Fruit fly (Drosophila melanogaster): Measurements from ENCODE around the gene CG42834.
A peak's percentile ranks its signal among the peaks of the same experiment; 100 is the strongest.

CG42834 gene

dm6 chr3R:17385329-17386019 lies 33.1 kb upstream of the CG42834 start (continued):
- TF ChIP-seq org-1 (GFP tag; optimal IDR thresholded peaks at IDR 0.05) (peak; percentile 38), nerfin-1 (tag; optimal IDR thresholded peaks at IDR 0.05) (peak; percentile 49), fd3F (GFP tag; optimal IDR thresholded peaks at IDR 0.05) (peak; percentile 67), vfl (GFP tag; optimal IDR thresholded peaks at IDR 0.05) (peak; percentile 57), CG15011 (GFP tag; optimal IDR thresholded peaks at IDR 0.05) (peak; percentile 52), CG42726 (GFP tag; IDR thresholded peaks at IDR 0.05; ENCODE audit: partially characterized antibody) (no peak), odd (GFP tag; optimal IDR thresholded peaks at IDR 0.05) (peak; percentile 56), Nf-YA (GFP tag; IDR thresholded peaks at IDR 0.05) (no peak; the same call in 1 of the 2 replicates), CG11456 (GFP tag; IDR thresholded peaks at IDR 0.05) (peak; percentile 77; the same call in 2 of the 3 replicates), YL-1 (GFP tag; optimal IDR thresholded peaks at IDR 0.05) (peak; percentile 74), CG13123 (GFP tag; optimal IDR thresholded peaks at IDR 0.05) (no peak), CG33213 (GFP tag; optimal IDR thresholded peaks at IDR 0.05) (peak; percentile 78), Dek (tag; optimal IDR thresholded peaks at IDR 0.05) (peak; percentile 40), lilli (GFP tag; optimal IDR thresholded peaks at IDR 0.05) (peak; percentile 69), ems (GFP tag; optimal IDR thresholded peaks at IDR 0.05) (peak; percentile 41), CG7786 (GFP tag; optimal IDR thresholded peaks at IDR 0.05) (peak; percentile 45), CG32532 (GFP tag; IDR thresholded peaks at IDR 0.05) (peak; percentile 63), CG1792 (GFP tag; optimal IDR thresholded peaks at IDR 0.05) (peak; percentile 56), CG12769 (tag; optimal IDR thresholded peaks at IDR 0.05) (peak; percentile 64), CG34422 (GFP tag; IDR thresholded peaks at IDR 0.05) (no peak; the same call in 2 of the 3 replicates), CG4360 (GFP tag; IDR thresholded peaks at IDR 0.05) (peak; percentile 24; the same call in 1 of the 2 replicates), HLH3B (GFP tag; IDR thresholded peaks at IDR 0.05) (peak; percentile 37; the same call in 1 of the 2 replicates), al (GFP tag; IDR thresholded peaks at IDR 0.05) (no peak), sens-2 (GFP tag; IDR thresholded peaks at IDR 0.05) (no peak), Dip3 (GFP tag; optimal IDR thresholded peaks at IDR 0.05) (peak; percentile 32), CG5180 (GFP tag; optimal IDR thresholded peaks at IDR 0.05) (peak; percentile 27), CG3847 (GFP tag; IDR thresholded peaks at IDR 0.05) (peak; percentile 72), CG9727 (GFP tag; optimal IDR thresholded peaks at IDR 0.05) (peak; percentile 46), wdn (GFP tag; IDR thresholded peaks at IDR 0.05) (no peak), CG10366 (GFP tag; IDR thresholded peaks at IDR 0.05) (peak; percentile 46; the same call in 1 of the 2 replicates), Sin3A (optimal IDR thresholded peaks at IDR 0.05) (peak; percentile 63), Spps (tag; optimal IDR thresholded peaks at IDR 0.05) (no peak), CG8388 (GFP tag; optimal IDR thresholded peaks at IDR 0.05) (no peak), ind (GFP tag; optimal IDR thresholded peaks at IDR 0.05) (peak; percentile 62), GATAe (GFP tag; conservative IDR thresholded peaks at IDR 0.05) (no peak), cato (GFP tag; optimal IDR thresholded peaks at IDR 0.05; ENCODE audit: borderline replicate concordance) (peak; percentile 13), Jarid2 (GFP tag; optimal IDR thresholded peaks at IDR 0.05) (peak; percentile 28), tgo (GFP tag; IDR thresholded peaks at IDR 0.05) (peak; percentile 71; the same call in 2 of the 3 replicates), CG15269 (tag; optimal IDR thresholded peaks at IDR 0.05) (peak; percentile 75), Aef1 (GFP tag; IDR thresholded peaks at IDR 0.05) (no peak; the same call in 2 of the 3 replicates), sim (GFP tag; IDR thresholded peaks at IDR 0.05) (no peak), pum (GFP tag; optimal IDR thresholded peaks at IDR 0.05) (peak; percentile 70), CG1647 (GFP tag; optimal IDR thresholded peaks at IDR 0.05) (peak; percentile 64), bbx (GFP tag; IDR thresholded peaks at IDR 0.05; ENCODE audit: partially characterized antibody) (peak; percentile 29; the same call in 1 of the 2 replicates), hb (GFP tag; IDR thresholded peaks at IDR 0.05; ENCODE audit: partially characterized antibody) (no peak), CG31365 (tag; optimal IDR thresholded peaks at IDR 0.05) (peak; percentile 63), btn (GFP tag; optimal IDR thresholded peaks at IDR 0.05) (no peak), CG14965 (GFP tag; optimal IDR thresholded peaks at IDR 0.05; ENCODE audit: borderline replicate concordance) (no peak), D19A (tag; optimal IDR thresholded peaks at IDR 0.05) (peak; percentile 12), CG4328 (GFP tag; optimal IDR thresholded peaks at IDR 0.05) (no peak)
